Worm (Caenorhabditis elegans) whole organism, L1 larva: ENCODE data around the gene mes-1.

ENCODE experiments used
- C16A3.4 ChIP-seq: fragments of 150-350 bp; optimal IDR thresholded peaks from 2 replicates; lab custom pipeline; 2014; ENCODE audit warnings: missing biosample characterization, missing genetic modification characterization
- aha-1 ChIP-seq: fragments of 150-350 bp; optimal IDR thresholded peaks from 2 replicates; lab custom pipeline; 2014; ENCODE audit warnings: missing biosample characterization, missing genetic modification characterization
- alr-1 ChIP-seq: fragments of 200-800 bp; sonication (Bioruptor generic); optimal IDR thresholded peaks from 2 replicates; lab custom pipeline; 2018; ENCODE audit warnings: borderline replicate concordance, mild to moderate bottlenecking, missing genetic modification characterization, missing compliant biosample characterization
- aly-2 ChIP-seq: fragments of 150-350 bp; optimal IDR thresholded peaks from 2 replicates; lab custom pipeline; 2014; ENCODE audit warnings: missing biosample characterization, missing genetic modification characterization
- ceh-82 ChIP-seq, 3 experiments: fragments of 150-350 bp in 1 of 3; sonication (generic microtip) in 2 of 3; optimal IDR thresholded peaks; 2 replicates each; lab custom pipeline; 2014 to 2017; ENCODE audit warnings: missing biosample characterization in 3 of 3, missing genetic modification characterization in 3 of 3
- ceh-88 ChIP-seq: fragments of 200-800 bp; sonication (Bioruptor generic); IDR thresholded peaks from 2 replicates; pipeline ENCODE4 v1.3.6; 2022; ENCODE audit warnings: missing genetic modification characterization, missing compliant biosample characterization
- ces-1 ChIP-seq: fragments of 150-350 bp; optimal IDR thresholded peaks from 2 replicates; lab custom pipeline; 2014; ENCODE audit warnings: missing biosample characterization, missing genetic modification reagents, missing genetic modification characterization
- dsc-1 ChIP-seq: sonication (generic microtip); optimal IDR thresholded peaks from 2 replicates; lab custom pipeline; 2016; ENCODE audit warnings: mild to moderate bottlenecking, missing genetic modification characterization, missing compliant biosample characterization
- efl-1 ChIP-seq, 4 experiments: fragments of 150-350 bp; optimal IDR thresholded peaks in 3 of 4; peaks in 1 of 4; 1 replicate in 1 of 4; 2 replicates in 3 of 4; lab custom pipeline; 2014; ENCODE audit warnings: missing biosample characterization in 2 of 4, missing genetic modification characterization in 2 of 4, missing genetic modification reagents in 2 of 4
- egl-13 ChIP-seq: sonication (generic microtip); optimal IDR thresholded peaks from 2 replicates; lab custom pipeline; 2016; ENCODE audit warnings: missing genotype, missing genetic modification reagents, missing genetic modification characterization, missing compliant biosample characterization
- egl-27 ChIP-seq, 2 experiments: fragments of 150-350 bp in 1 of 2; sonication (generic microtip); optimal IDR thresholded peaks; 3 replicates each; lab custom pipeline; 2017 to 2018; ENCODE audit warnings: missing biosample characterization in 2 of 2, missing genetic modification characterization in 2 of 2, missing genetic modification reagents in 2 of 2
- elt-2 ChIP-seq: sonication (generic microtip); optimal IDR thresholded peaks from 2 replicates; lab custom pipeline; 2016; ENCODE audit warnings: missing genetic modification characterization, mild to moderate bottlenecking, inconsistent platforms, missing compliant biosample characterization, missing genetic modification reagents
- elt-3 ChIP-seq, 6 experiments: fragments of 150-350 bp in 1 of 6; sonication (generic microtip); optimal IDR thresholded peaks; 2 replicates each; lab custom pipeline; 2017 to 2018; ENCODE audit warnings: missing biosample characterization in 6 of 6, missing genetic modification characterization in 6 of 6, inconsistent platforms in 1 of 6
- ets-5 ChIP-seq: fragments of 200-800 bp; sonication (Bioruptor generic); IDR thresholded peaks from 2 replicates; pipeline ENCODE4 v1.3.6; 2022; ENCODE audit warnings: missing genetic modification characterization, missing compliant biosample characterization
- fkh-8 ChIP-seq: sonication (generic microtip); optimal IDR thresholded peaks from 2 replicates; lab custom pipeline; 2016; ENCODE audit warnings: mild to moderate bottlenecking, missing genetic modification characterization, missing compliant biosample characterization
- isw-1 ChIP-seq: fragments of 200-800 bp; sonication (Bioruptor generic); IDR thresholded peaks from 2 replicates; pipeline ENCODE4 v1.3.6; 2022; ENCODE audit warnings: missing genetic modification characterization, missing compliant biosample characterization
- lir-3 ChIP-seq: sonication (generic microtip); optimal IDR thresholded peaks from 2 replicates; lab custom pipeline; 2016; ENCODE audit warnings: mild to moderate bottlenecking, missing genetic modification characterization, moderate library complexity, missing compliant biosample characterization; ENCODE audit not compliant: poor library complexity
- mef-2 ChIP-seq: fragments of 150-350 bp; optimal IDR thresholded peaks from 2 replicates; lab custom pipeline; 2014; ENCODE audit warnings: missing biosample characterization, missing genetic modification characterization
- nhr-11 ChIP-seq: fragments of 150-350 bp; optimal IDR thresholded peaks from 2 replicates; lab custom pipeline; 2014; ENCODE audit warnings: missing biosample characterization, missing genetic modification characterization
- nhr-12 ChIP-seq: sonication (generic microtip); optimal IDR thresholded peaks from 2 replicates; lab custom pipeline; 2017; ENCODE audit warnings: missing biosample characterization, missing genetic modification characterization
- nhr-20 ChIP-seq: sonication (generic microtip); optimal IDR thresholded peaks from 2 replicates; lab custom pipeline; 2016; ENCODE audit warnings: mild to moderate bottlenecking, missing genetic modification characterization, missing compliant biosample characterization
- nhr-237 ChIP-seq: fragments of 150-350 bp; optimal IDR thresholded peaks from 2 replicates; lab custom pipeline; 2014; ENCODE audit warnings: missing biosample characterization, missing genetic modification characterization
- nhr-47 ChIP-seq: sonication (generic microtip); optimal IDR thresholded peaks from 2 replicates; lab custom pipeline; 2016; ENCODE audit warnings: mild to moderate bottlenecking, missing genetic modification characterization, moderate library complexity, missing compliant biosample characterization
- nhr-76 ChIP-seq: sonication (generic microtip); optimal IDR thresholded peaks from 2 replicates; lab custom pipeline; 2017; ENCODE audit warnings: missing biosample characterization, missing genetic modification characterization
- nhr-84 ChIP-seq: sonication (generic microtip); optimal IDR thresholded peaks from 2 replicates; lab custom pipeline; 2017; ENCODE audit warnings: missing biosample characterization, missing genetic modification characterization
- skn-1 ChIP-seq: fragments of 150-350 bp; optimal IDR thresholded peaks from 2 replicates; lab custom pipeline; 2014; ENCODE audit warnings: missing biosample characterization, missing genetic modification characterization
- snpc-4 ChIP-seq: fragments of 150-350 bp; optimal IDR thresholded peaks from 2 replicates; lab custom pipeline; 2014; ENCODE audit warnings: missing biosample characterization, missing genetic modification characterization
- sptf-1 ChIP-seq: fragments of 150-350 bp; optimal IDR thresholded peaks from 2 replicates; lab custom pipeline; 2014; ENCODE audit warnings: missing biosample characterization, missing genetic modification characterization
- sup-37 ChIP-seq: fragments of 200-800 bp; sonication (Bioruptor generic); optimal IDR thresholded peaks from 2 replicates; lab custom pipeline; 2018; ENCODE audit warnings: mild to moderate bottlenecking, missing genetic modification characterization, missing compliant biosample characterization
- swsn-7 ChIP-seq: sonication (generic microtip); optimal IDR thresholded peaks from 2 replicates; lab custom pipeline; 2016; ENCODE audit warnings: missing genetic modification characterization, missing compliant biosample characterization
- tlp-1 ChIP-seq: fragments of 150-350 bp; optimal IDR thresholded peaks from 2 replicates; lab custom pipeline; 2014; ENCODE audit warnings: missing biosample characterization, missing genetic modification characterization
- unc-30 ChIP-seq: sonication (generic microtip); optimal IDR thresholded peaks from 2 replicates; lab custom pipeline; 2017; ENCODE audit warnings: missing biosample characterization, missing genetic modification characterization
- unc-62 ChIP-seq: fragments of 150-350 bp; optimal IDR thresholded peaks from 2 replicates; lab custom pipeline; 2014; ENCODE audit warnings: missing biosample characterization, missing genetic modification reagents, missing genetic modification characterization
- unc-98 ChIP-seq: fragments of 200-800 bp; sonication (Bioruptor generic); IDR thresholded peaks from 2 replicates; pipeline ENCODE4 v1.3.6; 2022; ENCODE audit warnings: missing genetic modification characterization, missing compliant biosample characterization
- zag-1 ChIP-seq: fragments of 150-350 bp; optimal IDR thresholded peaks from 2 replicates; lab custom pipeline; 2014; ENCODE audit warnings: missing biosample characterization, missing genetic modification characterization
- ztf-11 ChIP-seq, 2 experiments: sonication (generic microtip); optimal IDR thresholded peaks; 2 replicates each; lab custom pipeline; 2016 to 2017; ENCODE audit warnings: missing genetic modification characterization in 2 of 2, missing biosample characterization in 1 of 2, missing compliant biosample characterization in 1 of 2

The mes-1 gene

ce11 chrX:11848618-11849017 lies 8.7 kb upstream of the mes-1 start, which contains the start of gene F54F7.9:
Gene F54F7.9, minus strand, starts transcription at chrX:11848718.
- no peak for TF ChIP-seq ztf-11 (tag; optimal IDR thresholded peaks at IDR 0.05; lab: Kevin White, UChicago)
- TF ChIP-seq unc-62 (GFP tag; lab: Kevin White, UChicago), result no peak
- no peak for TF ChIP-seq sup-37 (GFP tag; lab: Kevin White, UChicago)
- TF ChIP-seq elt-2, result no peak
- no peak for TF ChIP-seq swsn-7
- no peak for TF ChIP-seq tlp-1 (tag; lab: Kevin White, UChicago)
- TF ChIP-seq nhr-20 (tag; lab: Kevin White, UChicago), result no peak
- no peak for TF ChIP-seq zag-1
- no peak for TF ChIP-seq snpc-4 (tag; lab: Kevin White, UChicago)
- TF ChIP-seq nhr-84 (tag; lab: Kevin White, UChicago), result no peak
- no peak for TF ChIP-seq mef-2 (tag; lab: Kevin White, UChicago)

- no peak for TF ChIP-seq sup-37 (GFP tag; lab: Kevin White, UChicago)
- no peak for TF ChIP-seq efl-1 (optimal IDR thresholded peaks at IDR 0.05; lab: Kevin White, UChicago)
- TF ChIP-seq efl-1 (GFP tag; optimal IDR thresholded peaks at IDR 0.05 in 1 of 2; lab: Kevin White, UChicago), result peak in 1 of 2 experiments; percentile 31
- TF ChIP-seq, all 84 proteins: peak for 1
Measured at ce11 chrX:11850082-11850481, 7.2 kb upstream of the mes-1 start, which contains the start of gene F54F7.3. Gene F54F7.3, minus strand, starts transcription at chrX:11850182.

- TF ChIP-seq swsn-7 (no peak), dsc-1 (tag; lab: Kevin White, UChicago) (no peak), egl-27 (tag; optimal IDR thresholded peaks at IDR 0.05; lab: Kevin White, UChicago) (no peak), unc-98 (GFP tag; lab: Robert Waterston, UW) (no peak), nhr-237 (no peak), egl-13 (tag; lab: Kevin White, UChicago) (no peak), nhr-11 (tag; lab: Kevin White, UChicago) (no peak), skn-1 (tag; lab: Kevin White, UChicago) (no peak), aly-2 (no peak), nhr-12 (no peak), ztf-11 (tag; optimal IDR thresholded peaks at IDR 0.05; lab: Kevin White, UChicago) (no peak), unc-30 (tag; lab: Kevin White, UChicago) (no peak), C16A3.4 (tag; lab: Kevin White, UChicago) (no peak), nhr-47 (tag; lab: Kevin White, UChicago) (no peak)
Measured at ce11 chrX:11850572-11850971, 6.7 kb upstream of the mes-1 start, which contains the start of gene F54F7.14. Gene F54F7.14, plus strand, starts transcription at chrX:11850872.

ce11 chrX:11852494-11852893 lies 4.8 kb upstream of the mes-1 start, which contains the start of gene xtr-1:
Gene xtr-1, plus strand, starts transcription at chrX:11852794.
- no peak for TF ChIP-seq ets-5 (GFP tag; lab: Robert Waterston, UW)
- TF ChIP-seq elt-3 (tag; optimal IDR thresholded peaks at IDR 0.05; lab: Kevin White, UChicago), result no peak
- no peak for TF ChIP-seq alr-1 (tag; lab: Kevin White, UChicago)
- no peak for TF ChIP-seq sptf-1 (tag; lab: Kevin White, UChicago)
- no peak for TF ChIP-seq unc-98 (GFP tag; lab: Robert Waterston, UW)
- TF ChIP-seq ztf-11 (tag; optimal IDR thresholded peaks at IDR 0.05; lab: Kevin White, UChicago), result no peak
- TF ChIP-seq elt-2, result no peak
- no peak for TF ChIP-seq lir-3 (tag; lab: Kevin White, UChicago)
- TF ChIP-seq ceh-88 (GFP tag; lab: Robert Waterston, UW), result no peak
- no peak for TF ChIP-seq ces-1 (GFP tag; lab: Kevin White, UChicago)
- no peak for TF ChIP-seq sup-37 (GFP tag; lab: Kevin White, UChicago)
- TF ChIP-seq nhr-20 (tag; lab: Kevin White, UChicago), result no peak
- TF ChIP-seq aha-1 (tag; lab: Kevin White, UChicago), result no peak

ce11 chrX:11854432-11854831 lies 2.8 kb upstream of the mes-1 start:
- TF ChIP-seq sptf-1 (tag; lab: Kevin White, UChicago) (no peak), fkh-8 (tag; lab: Kevin White, UChicago) (no peak), isw-1 (GFP tag; lab: Robert Waterston, UW) (no peak), nhr-20 (tag; lab: Kevin White, UChicago) (no peak), ceh-82 (tag; optimal IDR thresholded peaks at IDR 0.05; lab: Kevin White, UChicago) (no peak), nhr-76 (tag; lab: Kevin White, UChicago) (no peak)
- TF ChIP-seq, all 84 proteins: peak for 0
